Worm (Caenorhabditis elegans): ENCODE results near the gene srw-86.
A peak's percentile ranks its signal among the peaks of the same experiment; 100 is the strongest.

The srw-86 gene

DNA sequence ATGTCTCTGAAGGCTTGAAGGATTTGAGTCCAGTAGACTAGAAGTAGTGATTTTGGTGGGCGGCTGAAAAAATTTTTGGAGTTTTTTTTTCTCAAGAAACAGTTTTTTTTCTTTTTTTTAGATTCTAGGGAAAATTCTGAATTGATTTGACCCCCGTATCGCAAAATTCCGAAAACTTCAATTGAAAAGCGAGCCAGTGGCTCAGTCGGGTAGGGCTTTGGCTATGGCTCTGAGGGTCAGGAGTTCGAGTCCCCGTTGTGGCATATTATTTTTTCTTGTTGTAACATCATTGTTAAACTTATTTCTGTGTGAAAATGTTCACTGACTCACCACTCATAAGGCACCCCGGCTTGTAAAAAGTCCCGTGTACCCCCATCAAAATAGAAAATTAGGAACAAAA is 2.1 kb downstream of the srw-86 start:
- TF ChIP-seq R02D3.7 (tag; optimal IDR thresholded peaks at IDR 0.05) (no peak), daf-12 (tag; optimal IDR thresholded peaks at IDR 0.05) (no peak), ztf-11 (tag; optimal IDR thresholded peaks at IDR 0.05) (no peak), ztf-4 (tag; optimal IDR thresholded peaks at IDR 0.05) (no peak), nfya-1 (tag; optimal IDR thresholded peaks at IDR 0.05; ENCODE audit: insufficient read depth) (no peak), mml-1 (tag; optimal IDR thresholded peaks at IDR 0.05) (no peak), aly-2 (tag; optimal IDR thresholded peaks at IDR 0.05) (no peak), ZK546.5 (tag; optimal IDR thresholded peaks at IDR 0.05) (no peak), ceh-9 (tag; optimal IDR thresholded peaks at IDR 0.05) (no peak), egl-27 (tag; optimal IDR thresholded peaks at IDR 0.05) (no peak), snpc-4 (tag; optimal IDR thresholded peaks at IDR 0.05) (no peak), pha-4 (tag; optimal IDR thresholded peaks at IDR 0.05) (no peak), tbx-2 (tag; optimal IDR thresholded peaks at IDR 0.05) (no peak), sea-2 (GFP tag; optimal IDR thresholded peaks at IDR 0.05) (no peak)

ce11 chrV:19396576-19397313 is 3.8 kb downstream of the srw-86 start:
- no peak for TF ChIP-seq ztf-11 (tag; optimal IDR thresholded peaks at IDR 0.05)
- no peak for TF ChIP-seq elt-2 (tag; optimal IDR thresholded peaks at IDR 0.05)
- no peak for TF ChIP-seq nfya-1 (tag; optimal IDR thresholded peaks at IDR 0.05; ENCODE audit: insufficient read depth)
- no peak for TF ChIP-seq nhr-43 (tag; optimal IDR thresholded peaks at IDR 0.05; ENCODE audit: poor library complexity, severe bottlenecking)
- no peak for TF ChIP-seq R02D3.7 (tag; optimal IDR thresholded peaks at IDR 0.05)
- no peak for TF ChIP-seq ZK546.5 (tag; optimal IDR thresholded peaks at IDR 0.05)
- no peak for TF ChIP-seq mdl-1 (tag; optimal IDR thresholded peaks at IDR 0.05)
- TF ChIP-seq fkh-2 (tag; optimal IDR thresholded peaks at IDR 0.05): no peak
- no peak for TF ChIP-seq skn-1 (tag; optimal IDR thresholded peaks at IDR 0.05)
- TF ChIP-seq jun-1 (tag; optimal IDR thresholded peaks at IDR 0.05): no peak
- no peak for TF ChIP-seq nhr-11 (tag; optimal IDR thresholded peaks at IDR 0.05)
- no peak for TF ChIP-seq snpc-4 (tag; optimal IDR thresholded peaks at IDR 0.05)
- no peak for TF ChIP-seq nhr-237 (tag; optimal IDR thresholded peaks at IDR 0.05)
- TF ChIP-seq nhr-76 (tag; optimal IDR thresholded peaks at IDR 0.05): no peak

DNA sequence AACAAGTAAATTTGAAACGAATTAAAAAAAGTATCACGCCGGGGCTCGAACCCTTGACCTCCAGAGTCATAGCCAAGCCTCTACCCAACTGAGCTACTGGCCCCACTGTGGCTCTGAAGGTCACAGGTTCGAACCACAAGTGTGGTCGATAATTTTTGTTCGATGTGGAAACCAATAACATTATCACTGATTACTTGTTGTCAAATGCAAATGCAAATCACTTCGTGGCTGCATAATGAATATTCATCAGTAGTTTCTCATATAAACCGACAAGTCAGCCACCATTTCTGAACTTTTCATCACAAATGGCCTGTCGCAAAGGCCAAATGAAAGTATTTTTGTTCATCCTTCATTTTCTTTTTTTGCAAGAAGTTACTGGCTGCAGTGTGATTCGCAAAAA is 5.8 kb downstream of the srw-86 start, which contains the start of gene C25F9.8:
C25F9.8 (plus strand) TSS at position 301 of the 400 bp plus-strand sequence.
- TF ChIP-seq fos-1 (tag; optimal IDR thresholded peaks at IDR 0.05) (no peak), ZK546.5 (tag; optimal IDR thresholded peaks at IDR 0.05) (no peak), lin-39 (tag; optimal IDR thresholded peaks at IDR 0.05) (no peak), unc-62 (GFP tag; optimal IDR thresholded peaks at IDR 0.05) (no peak)

DNA sequence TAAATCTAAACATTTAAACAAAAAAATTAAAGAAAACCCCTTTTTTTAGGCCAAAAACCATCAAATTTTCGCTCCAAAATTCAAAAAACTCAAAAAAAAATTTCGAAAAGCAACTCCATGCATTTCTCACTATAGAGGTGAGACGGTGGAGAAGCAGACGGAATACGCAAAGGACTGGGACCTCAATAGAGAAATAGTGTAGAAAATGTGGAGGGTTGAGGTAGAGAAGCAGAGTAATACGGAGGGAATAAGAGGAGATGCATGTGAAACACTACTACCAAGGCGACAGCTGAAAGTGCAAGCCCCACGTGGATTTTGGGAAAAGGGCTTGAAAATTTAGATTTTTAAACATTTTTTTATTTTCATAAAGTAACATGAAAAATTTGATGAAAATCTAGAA is 9.3 kb downstream of the srw-86 start:
- TF ChIP-seq skn-1 (tag; optimal IDR thresholded peaks at IDR 0.05): no peak
- no peak for TF ChIP-seq ZK546.5 (tag; optimal IDR thresholded peaks at IDR 0.05)
- peak; percentile 55 for TF ChIP-seq hmg-11 (tag; optimal IDR thresholded peaks at IDR 0.05)
- no peak for TF ChIP-seq unc-62 (GFP tag; optimal IDR thresholded peaks at IDR 0.05)
- no peak for TF ChIP-seq mdl-1 (tag; optimal IDR thresholded peaks at IDR 0.05)
- TF ChIP-seq nhr-67 (tag; optimal IDR thresholded peaks at IDR 0.05): no peak
- no peak for TF ChIP-seq R02D3.7 (tag; optimal IDR thresholded peaks at IDR 0.05)
- no peak for TF ChIP-seq elt-3 (tag; optimal IDR thresholded peaks at IDR 0.05)
- TF ChIP-seq nfya-1 (tag; optimal IDR thresholded peaks at IDR 0.05; ENCODE audit: insufficient read depth): peak; percentile 33
- no peak for TF ChIP-seq mml-1 (tag; optimal IDR thresholded peaks at IDR 0.05)
- TF ChIP-seq nhr-12 (tag; optimal IDR thresholded peaks at IDR 0.05): no peak
- no peak for TF ChIP-seq lsy-12 (tag; optimal IDR thresholded peaks at IDR 0.05)
- no peak for TF ChIP-seq snpc-4 (tag; optimal IDR thresholded peaks at IDR 0.05)
- no peak for TF ChIP-seq egl-27 (tag; optimal IDR thresholded peaks at IDR 0.05)
- no peak for TF ChIP-seq eor-1 (tag; optimal IDR thresholded peaks at IDR 0.05)

- TF ChIP-seq lin-39 (tag; optimal IDR thresholded peaks at IDR 0.05) (no peak), aly-2 (tag; optimal IDR thresholded peaks at IDR 0.05) (no peak), nhr-12 (tag; optimal IDR thresholded peaks at IDR 0.05) (no peak), pqm-1 (tag; optimal IDR thresholded peaks at IDR 0.05) (no peak), elt-1 (tag; optimal IDR thresholded peaks at IDR 0.05) (no peak), fkh-10 (GFP tag; optimal IDR thresholded peaks at IDR 0.05) (no peak), ceh-28 (tag; optimal IDR thresholded peaks at IDR 0.05) (no peak), nhr-77 (tag; optimal IDR thresholded peaks at IDR 0.05) (no peak), zag-1 (tag; optimal IDR thresholded peaks at IDR 0.05) (no peak), ama-1 (optimal IDR thresholded peaks at IDR 0.05) (no peak), elt-2 (tag; optimal IDR thresholded peaks at IDR 0.05) (no peak)
Observed at ce11 chrV:19390029-19390428, 10.5 kb downstream of the srw-86 start, which contains the start of gene slcr-46.2. Gene slcr-46.2 (minus strand): TSS chrV:19390129.

Data from whole organism, L3 larva.